Fruit fly (Drosophila melanogaster): ENCODE results near the gene Ten-a.

Gene Ten-a

dm6 chrX:12003437-12004394 lies 39.8 kb upstream of the Ten-a start, which contains the start of gene fw (continued):
- TF ChIP-seq CG11560 (tag; IDR thresholded peaks at IDR 0.05) (no peak), Ets97D (GFP tag; optimal IDR thresholded peaks at IDR 0.05) (no peak), ac (GFP tag; optimal IDR thresholded peaks at IDR 0.05) (no peak), org-1 (GFP tag; optimal IDR thresholded peaks at IDR 0.05) (peak; percentile 35), tap (tag; optimal IDR thresholded peaks at IDR 0.05) (peak; percentile 3), CG9932 (GFP tag; IDR thresholded peaks at IDR 0.05) (peak; percentile 40; the same call in 1 of the 2 replicates), CG31365 (tag; optimal IDR thresholded peaks at IDR 0.05) (no peak), gt (GFP tag; IDR thresholded peaks at IDR 0.05) (no peak), Ravus (GFP tag; IDR thresholded peaks at IDR 0.05) (no peak), pnt (GFP tag; optimal IDR thresholded peaks at IDR 0.05) (no peak), odd (GFP tag; optimal IDR thresholded peaks at IDR 0.05) (no peak), luna (GFP tag; optimal IDR thresholded peaks at IDR 0.05) (no peak), Hr39 (optimal IDR thresholded peaks at IDR 0.05) (no peak), caup (GFP tag; optimal IDR thresholded peaks at IDR 0.05; ENCODE audit: severe bottlenecking) (no peak), Doc3 (GFP tag; IDR thresholded peaks at IDR 0.05; ENCODE audit: partially characterized antibody) (no peak)

DNA sequence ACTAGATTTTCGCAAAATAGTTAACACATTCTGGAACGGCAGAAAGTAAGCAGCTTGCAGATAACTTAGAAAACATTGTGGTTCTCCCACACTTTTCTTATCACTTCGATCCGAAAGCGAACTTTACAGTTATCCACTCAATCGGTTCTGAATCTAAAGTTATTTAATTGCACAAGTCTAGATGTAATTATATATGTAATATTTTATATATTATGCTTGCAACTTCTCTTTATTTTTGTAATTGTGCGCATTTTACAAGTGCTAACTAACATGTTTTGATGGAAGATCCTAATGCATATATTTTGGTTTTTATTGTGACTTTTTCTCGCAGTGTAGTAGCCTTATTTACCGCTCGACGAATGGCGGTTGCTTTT lies 39.1 kb upstream of the Ten-a start:
- TF ChIP-seq CG7556 (GFP tag; optimal IDR thresholded peaks at IDR 0.05) (peak; percentile 67), CG31441 (GFP tag; IDR thresholded peaks at IDR 0.05) (peak; percentile 53; the same call in 1 of the 2 replicates), Ssrp (tag; optimal IDR thresholded peaks at IDR 0.05) (peak; percentile 10), Atf3 (GFP tag; optimal IDR thresholded peaks at IDR 0.05) (no peak), Xbp1 (GFP tag; optimal IDR thresholded peaks at IDR 0.05) (peak; percentile 15), fd96Cb (tag; optimal IDR thresholded peaks at IDR 0.05) (peak; percentile 1), HHEX (GFP tag; optimal IDR thresholded peaks at IDR 0.05) (no peak), Sry-β (GFP tag; optimal IDR thresholded peaks at IDR 0.05) (no peak), wor (GFP tag; IDR thresholded peaks at IDR 0.05) (0 out of 2 replicates have a peak, but pooled peaks have one; percentile 9), CG2199 (GFP tag; IDR thresholded peaks at IDR 0.05) (no peak), CG5245 (GFP tag; optimal IDR thresholded peaks at IDR 0.05) (no peak), nmo (GFP tag; optimal IDR thresholded peaks at IDR 0.05) (peak; percentile 65), Dref (GFP tag; IDR thresholded peaks at IDR 0.05) (no peak), CG8924 (tag; optimal IDR thresholded peaks at IDR 0.05) (peak; percentile 26), jigr1 (GFP tag; IDR thresholded peaks at IDR 0.05) (0 out of 3 replicates have a peak, but pooled peaks have one; percentile 3), CG10209 (GFP tag; optimal IDR thresholded peaks at IDR 0.05) (peak; percentile 36), CG3281 (GFP tag; optimal IDR thresholded peaks at IDR 0.05) (peak; percentile 18), CG30403 (GFP tag; optimal IDR thresholded peaks at IDR 0.05) (peak; percentile 57), CG32532 (GFP tag; IDR thresholded peaks at IDR 0.05) (no peak), Oli (tag; optimal IDR thresholded peaks at IDR 0.05) (peak; percentile 58), Hr51 (GFP tag; optimal IDR thresholded peaks at IDR 0.05) (peak in 1 of 2 experiments; percentile 62), CG2120 (GFP tag; optimal IDR thresholded peaks at IDR 0.05) (no peak), Sox102F (GFP tag; optimal IDR thresholded peaks at IDR 0.05) (peak; percentile 38), CG12236 (GFP tag; optimal IDR thresholded peaks at IDR 0.05) (no peak), CG12104 (GFP tag; optimal IDR thresholded peaks at IDR 0.05) (peak; percentile 31), CoRest (tag; optimal IDR thresholded peaks at IDR 0.05) (peak; percentile 61), odd (GFP tag; optimal IDR thresholded peaks at IDR 0.05) (peak; percentile 44), Asciz (GFP tag; optimal IDR thresholded peaks at IDR 0.05) (no peak), Doc2 (GFP tag; IDR thresholded peaks at IDR 0.05) (no peak), CG9437 (GFP tag; optimal IDR thresholded peaks at IDR 0.05) (peak; percentile 58), BtbVII (GFP tag; optimal IDR thresholded peaks at IDR 0.05) (peak; percentile 14), CG13424 (tag; optimal IDR thresholded peaks at IDR 0.05) (peak; percentile 43), CG13775 (GFP tag; optimal IDR thresholded peaks at IDR 0.05) (peak; percentile 3), CG6689 (GFP tag; IDR thresholded peaks at IDR 0.05) (peak; percentile 11; the same call in 1 of the 2 replicates)
